Worm (Caenorhabditis elegans) whole organism, L1 larva: ENCODE measurements around the gene riok-3.

Experiments used
- C16A3.4 ChIP-seq: fragments of 150-350 bp; optimal IDR thresholded peaks from 2 replicates; lab custom pipeline; 2014; ENCODE audit warnings: missing biosample characterization, missing genetic modification characterization
- aha-1 ChIP-seq: fragments of 150-350 bp; optimal IDR thresholded peaks from 2 replicates; lab custom pipeline; 2014; ENCODE audit warnings: missing biosample characterization, missing genetic modification characterization
- aly-2 ChIP-seq: fragments of 150-350 bp; optimal IDR thresholded peaks from 2 replicates; lab custom pipeline; 2014; ENCODE audit warnings: missing biosample characterization, missing genetic modification characterization
- ceh-82 ChIP-seq, 3 experiments: fragments of 150-350 bp in 1 of 3; sonication (generic microtip) in 2 of 3; optimal IDR thresholded peaks; 2 replicates each; lab custom pipeline; 2014 to 2017; ENCODE audit warnings: missing biosample characterization in 3 of 3, missing genetic modification characterization in 3 of 3
- ceh-88 ChIP-seq: fragments of 200-800 bp; sonication (Bioruptor generic); IDR thresholded peaks from 2 replicates; pipeline ENCODE4 v1.3.6; 2022; ENCODE audit warnings: missing genetic modification characterization, missing compliant biosample characterization
- ceh-90 ChIP-seq: sonication (generic microtip); optimal IDR thresholded peaks from 2 replicates; lab custom pipeline; 2016; ENCODE audit warnings: missing genetic modification characterization, missing compliant biosample characterization
- dsc-1 ChIP-seq: sonication (generic microtip); optimal IDR thresholded peaks from 2 replicates; lab custom pipeline; 2016; ENCODE audit warnings: mild to moderate bottlenecking, missing genetic modification characterization, missing compliant biosample characterization
- efl-1 ChIP-seq, 4 experiments: fragments of 150-350 bp; optimal IDR thresholded peaks in 3 of 4; peaks in 1 of 4; 1 replicate in 1 of 4; 2 replicates in 3 of 4; lab custom pipeline; 2014; ENCODE audit warnings: missing biosample characterization in 2 of 4, missing genetic modification characterization in 2 of 4, missing genetic modification reagents in 2 of 4
- egl-13 ChIP-seq: sonication (generic microtip); optimal IDR thresholded peaks from 2 replicates; lab custom pipeline; 2016; ENCODE audit warnings: missing genotype, missing genetic modification reagents, missing genetic modification characterization, missing compliant biosample characterization
- egl-27 ChIP-seq, 2 experiments: fragments of 150-350 bp in 1 of 2; sonication (generic microtip); optimal IDR thresholded peaks; 3 replicates each; lab custom pipeline; 2017 to 2018; ENCODE audit warnings: missing biosample characterization in 2 of 2, missing genetic modification characterization in 2 of 2, missing genetic modification reagents in 2 of 2
- fkh-10 ChIP-seq: sonication (generic microtip); optimal IDR thresholded peaks from 2 replicates; lab custom pipeline; 2017; ENCODE audit warnings: missing biosample characterization, missing genetic modification reagents, missing genetic modification characterization
- fkh-4 ChIP-seq: sonication (generic microtip); optimal IDR thresholded peaks from 2 replicates; lab custom pipeline; 2016; ENCODE audit warnings: missing compliant biosample characterization, missing genetic modification characterization, borderline replicate concordance
- grh-1 ChIP-seq: fragments of 200-800 bp; sonication (Bioruptor generic); IDR thresholded peaks from 2 replicates; pipeline ENCODE4 v1.3.6; 2022; ENCODE audit warnings: missing genetic modification reagents, missing genetic modification characterization, missing compliant biosample characterization
- hlh-17 ChIP-seq: fragments of 200-800 bp; sonication (Bioruptor generic); optimal IDR thresholded peaks from 2 replicates; lab custom pipeline; 2018; ENCODE audit warnings: missing genetic modification characterization, mild to moderate bottlenecking, missing compliant biosample characterization, moderate library complexity, borderline replicate concordance
- hpl-2 ChIP-seq: fragments of 150-350 bp; optimal IDR thresholded peaks from 2 replicates; lab custom pipeline; 2014; ENCODE audit warnings: missing biosample characterization, missing genetic modification reagents, missing genetic modification characterization
- irx-1 ChIP-seq: sonication (generic microtip); optimal IDR thresholded peaks from 2 replicates; lab custom pipeline; 2016; ENCODE audit warnings: missing genetic modification characterization, missing compliant biosample characterization
- lin-13 ChIP-seq: fragments of 150-350 bp; optimal IDR thresholded peaks from 2 replicates; lab custom pipeline; 2014; ENCODE audit warnings: missing biosample characterization, missing genetic modification reagents, missing genetic modification characterization
- lin-14 ChIP-seq: fragments of 200-800 bp; sonication (Bioruptor generic); optimal IDR thresholded peaks from 2 replicates; lab custom pipeline; 2018; ENCODE audit warnings: mild to moderate bottlenecking, missing genetic modification characterization, moderate library complexity, missing compliant biosample characterization
- lin-15B ChIP-seq: fragments of 150-350 bp; sonication (generic microtip); optimal IDR thresholded peaks from 3 replicates; lab custom pipeline; 2014; ENCODE audit warnings: missing biosample characterization, missing genetic modification characterization
- lir-3 ChIP-seq: sonication (generic microtip); optimal IDR thresholded peaks from 2 replicates; lab custom pipeline; 2016; ENCODE audit warnings: mild to moderate bottlenecking, missing genetic modification characterization, moderate library complexity, missing compliant biosample characterization; ENCODE audit not compliant: poor library complexity
- lsy-2 ChIP-seq, 2 experiments: fragments of 150-350 bp; optimal IDR thresholded peaks; 2 replicates each; lab custom pipeline; 2014; ENCODE audit warnings: missing biosample characterization in 2 of 2, missing genetic modification characterization in 2 of 2
- mep-1 ChIP-seq: fragments of 150-350 bp; optimal IDR thresholded peaks from 2 replicates; lab custom pipeline; 2014; ENCODE audit warnings: missing biosample characterization, missing genetic modification characterization
- nhr-20 ChIP-seq: sonication (generic microtip); optimal IDR thresholded peaks from 2 replicates; lab custom pipeline; 2016; ENCODE audit warnings: mild to moderate bottlenecking, missing genetic modification characterization, missing compliant biosample characterization
- nhr-47 ChIP-seq: sonication (generic microtip); optimal IDR thresholded peaks from 2 replicates; lab custom pipeline; 2016; ENCODE audit warnings: mild to moderate bottlenecking, missing genetic modification characterization, moderate library complexity, missing compliant biosample characterization
- nhr-71 ChIP-seq: sonication (generic microtip); optimal IDR thresholded peaks from 2 replicates; lab custom pipeline; 2016; ENCODE audit warnings: mild to moderate bottlenecking, missing genetic modification characterization, moderate library complexity, missing compliant biosample characterization
- nhr-84 ChIP-seq: sonication (generic microtip); optimal IDR thresholded peaks from 2 replicates; lab custom pipeline; 2017; ENCODE audit warnings: missing biosample characterization, missing genetic modification characterization
- nhr-85 ChIP-seq: sonication (generic microtip); peaks from one replicate; lab custom pipeline; 2016; ENCODE audit warnings: missing genetic modification characterization, inconsistent platforms, missing compliant biosample characterization
- nhr-90 ChIP-seq: sonication (generic microtip); optimal IDR thresholded peaks from 2 replicates; lab custom pipeline; 2016; ENCODE audit warnings: mild to moderate bottlenecking, missing genetic modification characterization, missing compliant biosample characterization; ENCODE audit not compliant: poor library complexity
- pqm-1 ChIP-seq: sonication (generic microtip); optimal IDR thresholded peaks from 3 replicates; lab custom pipeline; 2017; ENCODE audit warnings: missing biosample characterization, missing genetic modification characterization
- rnt-1 ChIP-seq: sonication (generic microtip); optimal IDR thresholded peaks from 2 replicates; lab custom pipeline; 2016; ENCODE audit warnings: mild to moderate bottlenecking, missing genetic modification characterization, moderate library complexity, missing compliant biosample characterization
- skn-1 ChIP-seq: fragments of 150-350 bp; optimal IDR thresholded peaks from 2 replicates; lab custom pipeline; 2014; ENCODE audit warnings: missing biosample characterization, missing genetic modification characterization
- snu-23 ChIP-seq: sonication (generic microtip); optimal IDR thresholded peaks from 2 replicates; lab custom pipeline; 2016; ENCODE audit warnings: missing genetic modification characterization, missing compliant biosample characterization
- sox-4 ChIP-seq: sonication (generic microtip); optimal IDR thresholded peaks from 2 replicates; lab custom pipeline; 2016; ENCODE audit warnings: missing genetic modification characterization, missing compliant biosample characterization
- sptf-1 ChIP-seq: fragments of 150-350 bp; optimal IDR thresholded peaks from 2 replicates; lab custom pipeline; 2014; ENCODE audit warnings: missing biosample characterization, missing genetic modification characterization
- tbx-2 ChIP-seq: sonication (generic microtip); optimal IDR thresholded peaks from 2 replicates; lab custom pipeline; 2016; ENCODE audit warnings: missing genetic modification characterization, missing compliant biosample characterization
- unc-130 ChIP-seq: fragments of 150-350 bp; optimal IDR thresholded peaks from 2 replicates; lab custom pipeline; 2017; ENCODE audit warnings: missing biosample characterization, missing genetic modification characterization, inconsistent platforms
- unc-62 ChIP-seq: fragments of 150-350 bp; optimal IDR thresholded peaks from 2 replicates; lab custom pipeline; 2014; ENCODE audit warnings: missing biosample characterization, missing genetic modification reagents, missing genetic modification characterization
- vab-15 ChIP-seq: sonication (generic microtip); optimal IDR thresholded peaks from 2 replicates; lab custom pipeline; 2017; ENCODE audit warnings: missing genotype, mild to moderate bottlenecking, missing genetic modification characterization, missing compliant biosample characterization
- ztf-4 ChIP-seq: fragments of 150-350 bp; optimal IDR thresholded peaks from 2 replicates; lab custom pipeline; 2014; ENCODE audit warnings: missing biosample characterization, missing genetic modification characterization

riok-3 gene

ce11 chrIII:9764718-9765117 lies 40.1 kb downstream of the riok-3 start:
- TF ChIP-seq ceh-90 (tag; lab: Kevin White, UChicago) (no peak), rnt-1 (no peak), C16A3.4 (tag; lab: Kevin White, UChicago) (no peak), nhr-20 (tag; lab: Kevin White, UChicago) (no peak), lin-15B (no peak), nhr-47 (no peak), egl-13 (no peak), hpl-2 (GFP tag; lab: Kevin White, UChicago) (no peak), dsc-1 (tag; lab: Kevin White, UChicago) (no peak), ztf-4 (tag; lab: Kevin White, UChicago) (no peak), hlh-17 (no peak), unc-130 (tag; lab: Kevin White, UChicago) (no peak), mep-1 (no peak), unc-62 (GFP tag; lab: Kevin White, UChicago) (no peak), nhr-71 (tag; lab: Kevin White, UChicago) (no peak), irx-1 (tag; lab: Kevin White, UChicago) (no peak), egl-27 (tag; optimal IDR thresholded peaks at IDR 0.05; lab: Kevin White, UChicago) (no peak), tbx-2 (tag; lab: Kevin White, UChicago) (no peak), fkh-10 (no peak), grh-1 (no peak)

- TF ChIP-seq aha-1 (tag; lab: Kevin White, UChicago) (no peak), skn-1 (tag; lab: Kevin White, UChicago) (no peak), sox-4 (tag; lab: Kevin White, UChicago) (no peak), nhr-90 (tag; lab: Kevin White, UChicago) (no peak), efl-1 (optimal IDR thresholded peaks at IDR 0.05; lab: Kevin White, UChicago) (no peak), efl-1 (GFP tag; optimal IDR thresholded peaks at IDR 0.05 in 1 of 2; lab: Kevin White, UChicago) (no peak), pqm-1 (no peak), nhr-84 (tag; lab: Kevin White, UChicago) (no peak), ceh-88 (GFP tag; lab: Robert Waterston, UW) (no peak), aly-2 (tag; lab: Kevin White, UChicago) (no peak), fkh-4 (no peak), irx-1 (tag; lab: Kevin White, UChicago) (no peak), unc-62 (GFP tag; lab: Kevin White, UChicago) (no peak), hpl-2 (GFP tag; lab: Kevin White, UChicago) (no peak), ceh-82 (tag; optimal IDR thresholded peaks at IDR 0.05; lab: Kevin White, UChicago) (no peak), snu-23 (GFP tag; lab: Kevin White, UChicago) (no peak), lin-13 (no peak), nhr-85 (tag; lab: Kevin White, UChicago) (no peak), lsy-2 (tag; optimal IDR thresholded peaks at IDR 0.05; lab: Kevin White, UChicago) (no peak), lir-3 (tag; lab: Kevin White, UChicago) (no peak), tbx-2 (tag; lab: Kevin White, UChicago) (no peak)
Measured at ce11 chrIII:9762093-9762748, 42.6 kb downstream of the riok-3 start, which contains the start of gene gcc-2. TSS of gene gcc-2 (minus strand) at chrIII:9762143.

ce11 chrIII:9760184-9760583 lies 44.6 kb downstream of the riok-3 start:
- no peak for TF ChIP-seq sox-4 (tag; lab: Kevin White, UChicago)
- TF ChIP-seq hpl-2 (GFP tag; lab: Kevin White, UChicago) = no peak
- TF ChIP-seq lin-14 (GFP tag; lab: Kevin White, UChicago) = no peak
- TF ChIP-seq ceh-88 (GFP tag; lab: Robert Waterston, UW) = no peak
- TF ChIP-seq nhr-90 (tag; lab: Kevin White, UChicago) = no peak
- TF ChIP-seq egl-13 = no peak
- TF ChIP-seq vab-15 (tag; lab: Kevin White, UChicago) = no peak
- TF ChIP-seq skn-1 (tag; lab: Kevin White, UChicago) = no peak
- no peak for TF ChIP-seq sptf-1
